Worm (Caenorhabditis elegans) whole organism, L4 larva: Measurements from ENCODE around the gene gly-1.

Source experiments
- D1046.2 ChIP-seq: fragments of 200-800 bp; sonication (Bioruptor generic); IDR thresholded peaks from 2 replicates; pipeline ENCODE4 v1.3.6; 2022; ENCODE audit warnings: missing genetic modification characterization, missing compliant biosample characterization
- F49E8.2 ChIP-seq: sonication (generic microtip); optimal IDR thresholded peaks from 2 replicates; lab custom pipeline; 2016; ENCODE audit warnings: missing compliant biosample characterization, mild to moderate bottlenecking, missing genetic modification characterization, borderline replicate concordance
- R02D3.7 ChIP-seq: fragments of 150-350 bp; sonication (generic microtip); optimal IDR thresholded peaks from 3 replicates; lab custom pipeline; 2014; ENCODE audit warnings: missing biosample characterization, missing genetic modification characterization
- T26A8.4 ChIP-seq: fragments of 200-800 bp; sonication (Bioruptor generic); IDR thresholded peaks from 2 replicates; pipeline ENCODE4 v1.3.6; 2022; ENCODE audit warnings: missing genetic modification characterization, missing compliant biosample characterization
- Y75B8A.6 ChIP-seq: fragments of 200-800 bp; sonication (Bioruptor generic); IDR thresholded peaks from 2 replicates; pipeline ENCODE4 v1.3.6; 2022; ENCODE audit warnings: missing genetic modification reagents, missing genetic modification characterization, missing compliant biosample characterization
- ZK337.2 ChIP-seq: fragments of 200-800 bp; sonication (Bioruptor generic); IDR thresholded peaks from 2 replicates; pipeline ENCODE4 v1.3.6; 2022; ENCODE audit warnings: missing genetic modification reagents, missing genetic modification characterization, missing compliant biosample characterization
- aly-2 ChIP-seq: sonication (generic microtip); optimal IDR thresholded peaks from 2 replicates; lab custom pipeline; 2018; ENCODE audit warnings: missing biosample characterization, missing genetic modification characterization
- ama-1 ChIP-seq: fragments of 150-350 bp; optimal IDR thresholded peaks from 2 replicates; lab custom pipeline; 2014; ENCODE audit warnings: inconsistent platforms, mixed read lengths
- arid-1 ChIP-seq: fragments of 200-800 bp; sonication (Bioruptor generic); conservative IDR thresholded peaks from 2 replicates; pipeline ENCODE4 v1.3.6; 2022; ENCODE audit warnings: missing genetic modification reagents, missing genetic modification characterization, missing compliant biosample characterization
- ceh-28 ChIP-seq: fragments of 150-350 bp; optimal IDR thresholded peaks from 2 replicates; lab custom pipeline; 2014; ENCODE audit warnings: missing biosample characterization, missing genetic modification reagents, missing genetic modification characterization
- ceh-44 ChIP-seq: fragments of 200-800 bp; sonication (Bioruptor generic); IDR thresholded peaks from 2 replicates; pipeline ENCODE4 v1.3.6; 2022; ENCODE audit warnings: missing genetic modification reagents, missing genetic modification characterization, missing compliant biosample characterization
- ceh-82 ChIP-seq: sonication (generic microtip); optimal IDR thresholded peaks from 2 replicates; lab custom pipeline; 2017; ENCODE audit warnings: missing biosample characterization, missing genetic modification characterization
- cey-2 ChIP-seq: sonication (generic microtip); optimal IDR thresholded peaks from 3 replicates; lab custom pipeline; 2017; ENCODE audit warnings: missing genetic modification characterization, mild to moderate bottlenecking, missing compliant biosample characterization, antibody characterized with exemption, borderline replicate concordance; ENCODE audit not compliant: insufficient read depth
- ctbp-1 ChIP-seq: fragments of 200-800 bp; sonication (Bioruptor generic); IDR thresholded peaks from 2 replicates; pipeline ENCODE4 v1.3.6; 2022; ENCODE audit warnings: missing genetic modification reagents, missing genetic modification characterization, missing compliant biosample characterization
- daf-19 ChIP-seq: fragments of 200-800 bp; sonication (Bioruptor generic); conservative IDR thresholded peaks from 2 replicates; pipeline ENCODE4 v1.3.6; 2022; ENCODE audit warnings: missing genetic modification characterization, missing compliant biosample characterization
- daf-8 ChIP-seq: fragments of 200-800 bp; sonication (Bioruptor generic); IDR thresholded peaks from 2 replicates; pipeline ENCODE4 v1.3.6; 2022; ENCODE audit warnings: missing genetic modification characterization, missing compliant biosample characterization
- dmd-8 ChIP-seq: fragments of 200-800 bp; sonication (Bioruptor generic); IDR thresholded peaks from 2 replicates; pipeline ENCODE4 v1.3.6; 2022; ENCODE audit warnings: missing genetic modification characterization, missing compliant biosample characterization
- dpl-1 ChIP-seq: fragments of 150-350 bp; optimal IDR thresholded peaks from 2 replicates; lab custom pipeline; 2014; ENCODE audit warnings: missing biosample characterization, missing genetic modification reagents, missing genetic modification characterization
- egl-43 ChIP-seq: fragments of 200-800 bp; sonication (Bioruptor generic); IDR thresholded peaks from 2 replicates; pipeline ENCODE4 v1.3.6; 2022; ENCODE audit warnings: missing genetic modification reagents, missing genetic modification characterization, missing compliant biosample characterization
- hif-1 ChIP-seq, 2 experiments: sonication (generic microtip); optimal IDR thresholded peaks; 2 replicates each; lab custom pipeline; 2016 to 2017; ENCODE audit warnings: missing compliant biosample characterization in 2 of 2, missing genetic modification characterization in 2 of 2, missing genetic modification reagents in 2 of 2, missing genotype in 2 of 2, mild to moderate bottlenecking in 1 of 2
- hlh-30 ChIP-seq: sonication (generic microtip); optimal IDR thresholded peaks from 2 replicates; lab custom pipeline; 2017; ENCODE audit warnings: antibody characterized with exemption, mild to moderate bottlenecking, missing genetic modification characterization, missing compliant biosample characterization; ENCODE audit not compliant: insufficient read depth
- lin-15B ChIP-seq: fragments of 150-350 bp; sonication (generic microtip); optimal IDR thresholded peaks from 3 replicates; lab custom pipeline; 2014; ENCODE audit warnings: missing biosample characterization, missing genetic modification characterization
- madf-9 ChIP-seq: fragments of 200-800 bp; sonication (Bioruptor generic); conservative IDR thresholded peaks from 2 replicates; pipeline ENCODE4 v1.3.6; 2022; ENCODE audit warnings: missing genetic modification reagents, missing genetic modification characterization, missing compliant biosample characterization
- mep-1 ChIP-seq: fragments of 150-350 bp; sonication (generic microtip); optimal IDR thresholded peaks from 3 replicates; lab custom pipeline; 2014; ENCODE audit warnings: missing biosample characterization, missing genetic modification characterization
- mxl-2 ChIP-seq: fragments of 200-800 bp; sonication (Bioruptor generic); conservative IDR thresholded peaks from 2 replicates; pipeline ENCODE4 v1.3.6; 2022; ENCODE audit warnings: missing genetic modification reagents, missing genetic modification characterization, missing compliant biosample characterization
- mxl-3 ChIP-seq: fragments of 200-800 bp; sonication (Bioruptor generic); optimal IDR thresholded peaks from 2 replicates; lab custom pipeline; 2018; ENCODE audit warnings: mild to moderate bottlenecking, missing genetic modification characterization, missing compliant biosample characterization
- nhr-111 ChIP-seq: fragments of 200-800 bp; sonication (Bioruptor generic); optimal IDR thresholded peaks from 2 replicates; lab custom pipeline; 2018; ENCODE audit warnings: mild to moderate bottlenecking, missing genetic modification characterization, missing compliant biosample characterization
- nhr-41 ChIP-seq: fragments of 200-800 bp; sonication (Bioruptor generic); IDR thresholded peaks from 2 replicates; pipeline ENCODE4 v1.3.6; 2022; ENCODE audit warnings: missing genetic modification reagents, missing genetic modification characterization, missing compliant biosample characterization
- nhr-48 ChIP-seq: sonication (generic microtip); optimal IDR thresholded peaks from 2 replicates; lab custom pipeline; 2016; ENCODE audit warnings: mild to moderate bottlenecking, missing genetic modification characterization, missing compliant biosample characterization
- nhr-6 ChIP-seq: fragments of 150-350 bp; optimal IDR thresholded peaks from 2 replicates; lab custom pipeline; 2014; ENCODE audit warnings: missing biosample characterization, missing genetic modification characterization
- nhr-76 ChIP-seq: fragments of 150-350 bp; optimal IDR thresholded peaks from 2 replicates; lab custom pipeline; 2014; ENCODE audit warnings: missing biosample characterization, missing genetic modification characterization
- nhr-77 ChIP-seq: fragments of 150-350 bp; optimal IDR thresholded peaks from 2 replicates; lab custom pipeline; 2014; ENCODE audit warnings: missing biosample characterization, missing genetic modification characterization
- pha-4 ChIP-seq, 2 experiments: fragments of 150-350 bp in 1 of 2; fragments of 200-800 bp in 1 of 2; sonication (Bioruptor generic) in 1 of 2; IDR thresholded peaks in 1 of 2; optimal IDR thresholded peaks in 1 of 2; 2 replicates each; pipeline versions ENCODE4 v1.3.6 to Lab custom; 2014 to 2022; ENCODE audit warnings: missing genetic modification characterization in 2 of 2, missing genetic modification reagents in 2 of 2, missing biosample characterization in 1 of 2, missing compliant biosample characterization in 1 of 2
- php-3 ChIP-seq: fragments of 200-800 bp; sonication (Bioruptor generic); IDR thresholded peaks from 2 replicates; pipeline ENCODE4 v1.3.6; 2022; ENCODE audit warnings: missing genetic modification reagents, missing genetic modification characterization, missing compliant biosample characterization
- rbr-2 ChIP-seq: sonication (generic microtip); optimal IDR thresholded peaks from 2 replicates; lab custom pipeline; 2016; ENCODE audit warnings: missing genotype, missing genetic modification characterization, missing compliant biosample characterization
- saeg-2 ChIP-seq: fragments of 200-800 bp; sonication (Bioruptor generic); IDR thresholded peaks from 2 replicates; pipeline ENCODE4 v1.3.6; 2022; ENCODE audit warnings: missing genetic modification reagents, missing genetic modification characterization, missing compliant biosample characterization
- sdz-12 ChIP-seq: fragments of 200-800 bp; sonication (Bioruptor generic); optimal IDR thresholded peaks from 2 replicates; lab custom pipeline; 2018; ENCODE audit warnings: mild to moderate bottlenecking, missing genetic modification characterization, missing compliant biosample characterization
- set-16 ChIP-seq: fragments of 200-800 bp; sonication (Bioruptor generic); IDR thresholded peaks from 2 replicates; pipeline ENCODE4 v1.3.6; 2022; ENCODE audit warnings: missing genetic modification reagents, missing genetic modification characterization, missing compliant biosample characterization
- snpc-4 ChIP-seq: fragments of 150-350 bp; optimal IDR thresholded peaks from 2 replicates; lab custom pipeline; 2014; ENCODE audit warnings: missing biosample characterization, missing genetic modification characterization
- spr-1 ChIP-seq: sonication (generic microtip); optimal IDR thresholded peaks from 2 replicates; lab custom pipeline; 2016; ENCODE audit warnings: mild to moderate bottlenecking, missing genetic modification characterization, missing compliant biosample characterization
- tag-97 ChIP-seq: fragments of 200-800 bp; sonication (Bioruptor generic); IDR thresholded peaks from 2 replicates; pipeline ENCODE4 v1.3.6; 2022; ENCODE audit warnings: missing genetic modification characterization, missing compliant biosample characterization
- unc-130 ChIP-seq: sonication (generic microtip); optimal IDR thresholded peaks from 2 replicates; lab custom pipeline; 2016; ENCODE audit warnings: missing genetic modification reagents, missing genetic modification characterization, missing compliant biosample characterization
- unc-39 ChIP-seq: sonication (generic microtip); optimal IDR thresholded peaks from 2 replicates; lab custom pipeline; 2017; ENCODE audit warnings: missing biosample characterization, missing genetic modification characterization
- unc-62 ChIP-seq, 3 experiments: fragments of 150-350 bp in 1 of 3; sonication (generic microtip); optimal IDR thresholded peaks in 2 of 3; peaks in 1 of 3; 1 replicate in 1 of 3; 2 replicates in 2 of 3; lab custom pipeline; 2014 to 2017; ENCODE audit warnings: missing biosample characterization in 3 of 3, missing genetic modification characterization in 3 of 3, missing genetic modification reagents in 3 of 3, missing genotype in 1 of 3
- zag-1 ChIP-seq: fragments of 150-350 bp; optimal IDR thresholded peaks from 2 replicates; lab custom pipeline; 2014; ENCODE audit warnings: missing biosample characterization, missing genetic modification characterization
- zfp-3 ChIP-seq: fragments of 200-800 bp; sonication (Bioruptor generic); conservative IDR thresholded peaks from 2 replicates; pipeline ENCODE4 v1.3.6; 2022; ENCODE audit warnings: missing genetic modification reagents, missing genetic modification characterization, missing compliant biosample characterization
- ztf-7 ChIP-seq: fragments of 150-350 bp; optimal IDR thresholded peaks from 2 replicates; lab custom pipeline; 2014; ENCODE audit warnings: missing biosample characterization, missing genetic modification characterization

The gly-1 gene

ce11 chrII:10902104-10902503 lies at the start of gene gly-1:
Gene gly-1 (minus strand): TSS chrII:10902204.
- no peak for TF ChIP-seq nhr-48 (tag; lab: Kevin White, UChicago)
- no peak for TF ChIP-seq php-3 (GFP tag; lab: Robert Waterston, UW)
- no peak for TF ChIP-seq unc-62 (GFP tag; optimal IDR thresholded peaks at IDR 0.05 in 1 of 2; lab: Kevin White, UChicago)
- TF ChIP-seq unc-62 (tag; optimal IDR thresholded peaks at IDR 0.05; lab: Kevin White, UChicago): no peak
- no peak for TF ChIP-seq ceh-44 (GFP tag; lab: Robert Waterston, UW)
- no peak for TF ChIP-seq ctbp-1 (GFP tag; lab: Robert Waterston, UW)
- no peak for TF ChIP-seq saeg-2
- no peak for TF ChIP-seq unc-39 (tag; lab: Kevin White, UChicago)
- no peak for TF ChIP-seq Y75B8A.6 (GFP tag; lab: Robert Waterston, UW)
- no peak for TF ChIP-seq cey-2 (tag; lab: Kevin White, UChicago)
- no peak for TF ChIP-seq lin-15B (tag; lab: Kevin White, UChicago)
- no peak for TF ChIP-seq daf-8 (GFP tag; lab: Robert Waterston, UW)
- TF ChIP-seq daf-19 (GFP tag; lab: Robert Waterston, UW): no peak
- TF ChIP-seq hlh-30 (tag; lab: Kevin White, UChicago): no peak
- no peak for TF ChIP-seq nhr-6

- TF ChIP-seq zag-1 (tag; lab: Kevin White, UChicago): no peak
- TF ChIP-seq spr-1 (tag; lab: Kevin White, UChicago): no peak
- no peak for TF ChIP-seq Y75B8A.6 (GFP tag; lab: Robert Waterston, UW)
- TF ChIP-seq ceh-44 (GFP tag; lab: Robert Waterston, UW): no peak
- no peak for TF ChIP-seq nhr-111 (GFP tag; lab: Kevin White, UChicago)
- TF ChIP-seq mep-1 (tag; lab: Kevin White, UChicago): no peak
- no peak for TF ChIP-seq tag-97 (GFP tag; lab: Robert Waterston, UW)
- no peak for TF ChIP-seq ztf-7 (tag; lab: Kevin White, UChicago)
- no peak for TF ChIP-seq zfp-3
- TF ChIP-seq nhr-76 (tag; lab: Kevin White, UChicago): no peak
- no peak for TF ChIP-seq aly-2
- TF ChIP-seq snpc-4: no peak
- TF ChIP-seq madf-9 (GFP tag; lab: Robert Waterston, UW): no peak
- TF ChIP-seq ZK337.2 (GFP tag; lab: Robert Waterston, UW): no peak
- TF ChIP-seq pha-4 (GFP tag; IDR thresholded peaks at IDR 0.05; lab: Robert Waterston, UW): 0 out of 2 replicates have a peak, but pooled peaks have one; percentile 11
- TF ChIP-seq pha-4 (tag; optimal IDR thresholded peaks at IDR 0.05; lab: Kevin White, UChicago): no peak
- TF ChIP-seq sdz-12 (GFP tag; lab: Kevin White, UChicago): no peak
- peak in 1 of 2 experiments; percentile 31 for TF ChIP-seq unc-62 (GFP tag; optimal IDR thresholded peaks at IDR 0.05 in 1 of 2; lab: Kevin White, UChicago)
- no peak for TF ChIP-seq unc-62 (tag; optimal IDR thresholded peaks at IDR 0.05; lab: Kevin White, UChicago)
- TF ChIP-seq ceh-28 (tag; lab: Kevin White, UChicago): no peak
- TF ChIP-seq nhr-77 (tag; lab: Kevin White, UChicago): peak; percentile 1
- no peak for TF ChIP-seq dpl-1 (GFP tag; lab: Kevin White, UChicago)
- TF ChIP-seq R02D3.7: no peak
- TF ChIP-seq unc-130 (GFP tag; lab: Kevin White, UChicago): no peak
- TF ChIP-seq set-16 (GFP tag; lab: Robert Waterston, UW): no peak
- no peak for TF ChIP-seq php-3 (GFP tag; lab: Robert Waterston, UW)
- no peak for TF ChIP-seq hlh-30 (tag; lab: Kevin White, UChicago)
- peak; percentile 92 for TF ChIP-seq mxl-3 (GFP tag; lab: Kevin White, UChicago)
- no peak for TF ChIP-seq egl-43 (GFP tag; lab: Robert Waterston, UW)
- no peak for TF ChIP-seq dmd-8 (GFP tag; lab: Robert Waterston, UW)
- TF ChIP-seq hif-1 (tag; optimal IDR thresholded peaks at IDR 0.05; lab: Kevin White, UChicago): no peak
- TF ChIP-seq F49E8.2 (tag; lab: Kevin White, UChicago): no peak
- no peak for TF ChIP-seq saeg-2
- no peak for TF ChIP-seq daf-19 (GFP tag; lab: Robert Waterston, UW)
- no peak for TF ChIP-seq rbr-2 (tag; lab: Kevin White, UChicago)
- no peak for TF ChIP-seq nhr-41
- no peak for TF ChIP-seq mxl-2 (GFP tag; lab: Robert Waterston, UW)
- TF ChIP-seq arid-1: no peak
- TF ChIP-seq T26A8.4 (GFP tag; lab: Robert Waterston, UW): no peak
- no peak for TF ChIP-seq D1046.2
- TF ChIP-seq ceh-82 (tag; lab: Kevin White, UChicago): no peak
- no peak for TF ChIP-seq ama-1
Measured at ce11 chrII:10950107-10950679, 48.2 kb upstream of the gly-1 start, which contains the start of gene gst-5. Gene gst-5 (plus strand): TSS chrII:10950352.
